Worm (Caenorhabditis elegans) whole organism, L2 larva: ENCODE results near the gene arf-1.

Experiments used
- egl-27 ChIP-seq: sonication (generic microtip); optimal IDR thresholded peaks from 3 replicates; lab custom pipeline; 2017; ENCODE audit warnings: missing biosample characterization, missing genetic modification reagents, missing genetic modification characterization
- nhr-6 ChIP-seq: fragments of 150-350 bp; optimal IDR thresholded peaks from 2 replicates; lab custom pipeline; 2014; ENCODE audit warnings: missing biosample characterization, missing genetic modification characterization
- skn-1 ChIP-seq: sonication (generic microtip); optimal IDR thresholded peaks from 2 replicates; lab custom pipeline; 2017; ENCODE audit warnings: missing biosample characterization, missing genetic modification characterization

DNA sequence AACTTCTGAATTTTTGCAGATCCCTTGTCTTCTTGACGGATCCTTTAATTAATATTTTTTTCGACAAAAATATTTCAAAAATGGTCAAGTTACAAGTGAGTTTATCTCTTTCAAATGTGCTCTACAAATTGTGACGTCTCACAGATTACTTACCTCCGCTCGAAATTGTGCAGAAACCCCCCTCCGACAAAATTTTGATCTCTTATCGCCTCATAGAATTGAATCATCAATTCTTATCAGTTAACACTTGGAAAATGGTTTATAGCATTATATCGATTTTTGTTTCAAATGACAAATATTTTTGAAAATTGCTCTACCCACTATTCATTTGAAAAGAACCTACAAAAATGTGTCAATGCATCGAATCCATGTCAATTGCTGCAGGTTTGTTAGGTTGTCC, 20.2 kb downstream of the arf-1 start, which contains the start of gene B0244.10:
- no peak for TF ChIP-seq skn-1 (tag; lab: Kevin White, UChicago)
- TF ChIP-seq egl-27 (tag; lab: Kevin White, UChicago), result no peak
- no peak for TF ChIP-seq nhr-6 (tag; lab: Kevin White, UChicago)
